Worm (Caenorhabditis elegans) whole organism, L4 larva: ENCODE results near the gene F13E9.9.

ENCODE experiments used
- Y75B8A.6 ChIP-seq: fragments of 200-800 bp; sonication (Bioruptor generic); IDR thresholded peaks from 2 replicates; pipeline ENCODE4 v1.3.6; 2022; ENCODE audit warnings: missing genetic modification reagents, missing genetic modification characterization, missing compliant biosample characterization
- hlh-30 ChIP-seq: sonication (generic microtip); optimal IDR thresholded peaks from 2 replicates; lab custom pipeline; 2017; ENCODE audit warnings: antibody characterized with exemption, mild to moderate bottlenecking, missing genetic modification characterization, missing compliant biosample characterization; ENCODE audit not compliant: insufficient read depth
- lin-13 ChIP-seq: fragments of 150-350 bp; optimal IDR thresholded peaks from 2 replicates; lab custom pipeline; 2014; ENCODE audit warnings: missing biosample characterization, missing genetic modification reagents, missing genetic modification characterization
- skn-1 ChIP-seq: fragments of 150-350 bp; optimal IDR thresholded peaks from 2 replicates; lab custom pipeline; 2014; ENCODE audit warnings: missing biosample characterization, missing genetic modification characterization

DNA sequence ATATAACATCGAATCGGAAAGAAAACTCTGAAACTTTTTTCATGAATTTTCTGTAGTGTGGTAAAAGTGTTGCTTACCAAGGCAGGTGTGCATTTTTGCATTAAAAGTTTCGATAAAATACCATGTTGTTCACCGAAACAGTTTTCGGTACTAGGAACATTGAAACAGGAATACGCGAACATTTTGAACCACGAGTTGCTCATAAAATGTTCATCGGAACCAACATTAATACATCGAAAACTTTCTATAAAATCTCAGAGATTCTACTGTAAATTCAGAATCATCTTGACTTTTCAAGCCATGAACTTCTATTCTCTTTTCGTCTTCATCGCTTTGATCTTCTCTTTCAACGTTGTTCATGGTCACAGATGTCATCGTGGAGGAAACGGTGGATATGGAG is 18.7 kb downstream of the F13E9.9 start, which contains the start of gene fipr-15:
- TF ChIP-seq Y75B8A.6 (no peak), lin-13 (GFP tag; lab: Kevin White, UChicago) (no peak), skn-1 (tag; lab: Kevin White, UChicago) (no peak), hlh-30 (tag; lab: Kevin White, UChicago) (no peak)
